Worm (Caenorhabditis elegans) whole organism, young adult: Measurements from ENCODE around the gene F32H5.4.

ENCODE experiments used
- B0336.3 ChIP-seq: fragments of 200-800 bp; sonication (Bioruptor generic); IDR thresholded peaks from 2 replicates; pipeline ENCODE4 v1.3.6; 2022; ENCODE audit warnings: missing genetic modification characterization, missing compliant biosample characterization
- F39B2.1 ChIP-seq: fragments of 200-800 bp; sonication (Bioruptor generic); IDR thresholded peaks from 2 replicates; pipeline ENCODE4 v1.3.6; 2022; ENCODE audit warnings: missing genetic modification reagents, missing genetic modification characterization, missing compliant biosample characterization
- F52B5.7 ChIP-seq: sonication (generic microtip); optimal IDR thresholded peaks from 2 replicates; lab custom pipeline; 2016; ENCODE audit warnings: mild to moderate bottlenecking, missing genetic modification characterization, missing compliant biosample characterization
- Y53F4B.3 ChIP-seq: fragments of 200-800 bp; sonication (Bioruptor generic); IDR thresholded peaks from 2 replicates; pipeline ENCODE4 v1.3.6; 2022; ENCODE audit warnings: missing genetic modification reagents, missing genetic modification characterization, missing compliant biosample characterization
- Y67H2A.10 ChIP-seq: fragments of 200-800 bp; sonication (Bioruptor generic); conservative IDR thresholded peaks from 2 replicates; pipeline ENCODE4 v1.3.6; 2022; ENCODE audit warnings: missing genetic modification reagents, missing genetic modification characterization, missing compliant biosample characterization
- fkh-3 ChIP-seq: sonication (generic microtip); optimal IDR thresholded peaks from 2 replicates; lab custom pipeline; 2016; ENCODE audit warnings: mild to moderate bottlenecking, missing genetic modification characterization, missing compliant biosample characterization
- zfh-2 ChIP-seq: fragments of 200-800 bp; sonication (Bioruptor generic); conservative IDR thresholded peaks from 2 replicates; pipeline ENCODE4 v1.3.6; 2022; ENCODE audit warnings: missing genetic modification reagents, missing genetic modification characterization, missing compliant biosample characterization

ce11 chrV:13350302-13350701 lies 10.1 kb upstream of the F32H5.4 start:
- no peak for TF ChIP-seq F52B5.7 (tag; lab: Kevin White, UChicago)
- no peak for TF ChIP-seq Y53F4B.3 (GFP tag; lab: Robert Waterston, UW)
- no peak for TF ChIP-seq F39B2.1 (GFP tag; lab: Robert Waterston, UW)
- TF ChIP-seq zfh-2 = no peak
- no peak for TF ChIP-seq B0336.3 (GFP tag; lab: Robert Waterston, UW)
- no peak for TF ChIP-seq Y67H2A.10
- TF ChIP-seq fkh-3 = no peak
